Worm (Caenorhabditis elegans) whole organism, late embryonic: ENCODE data around the gene sec-24.1.

Source experiments
- C08G9.2 ChIP-seq: sonication (generic microtip); optimal IDR thresholded peaks from 2 replicates; lab custom pipeline; 2016; ENCODE audit warnings: mild to moderate bottlenecking, missing genetic modification characterization, moderate library complexity, missing compliant biosample characterization
- K02D7.2 ChIP-seq: sonication (generic microtip); optimal IDR thresholded peaks from 2 replicates; lab custom pipeline; 2017; ENCODE audit warnings: mild to moderate bottlenecking, missing genetic modification characterization, missing compliant biosample characterization
- ahr-1 ChIP-seq: sonication (generic microtip); optimal IDR thresholded peaks from 2 replicates; lab custom pipeline; 2016; ENCODE audit warnings: missing genetic modification characterization, missing compliant biosample characterization
- ama-1 ChIP-seq: fragments of 150-350 bp; optimal IDR thresholded peaks from 2 replicates; lab custom pipeline; 2014
- ceh-14 ChIP-seq: sonication (generic microtip); optimal IDR thresholded peaks from 2 replicates; lab custom pipeline; 2016; ENCODE audit warnings: missing genotype, missing genetic modification characterization, missing compliant biosample characterization
- ceh-18 ChIP-seq: sonication (generic microtip); optimal IDR thresholded peaks from 2 replicates; lab custom pipeline; 2016; ENCODE audit warnings: missing genetic modification characterization, missing compliant biosample characterization
- ceh-2 ChIP-seq: sonication (generic microtip); optimal IDR thresholded peaks from 2 replicates; lab custom pipeline; 2016; ENCODE audit warnings: missing genotype, missing genetic modification characterization, missing compliant biosample characterization
- ceh-24 ChIP-seq: sonication (generic microtip); optimal IDR thresholded peaks from 2 replicates; lab custom pipeline; 2016; ENCODE audit warnings: mild to moderate bottlenecking, missing genetic modification characterization, missing compliant biosample characterization
- ceh-30 ChIP-seq: fragments of 150-350 bp; optimal IDR thresholded peaks from 2 replicates; lab custom pipeline; 2014; ENCODE audit warnings: missing biosample characterization, missing genetic modification characterization
- ceh-31 ChIP-seq: sonication (generic microtip); optimal IDR thresholded peaks from 2 replicates; lab custom pipeline; 2016; ENCODE audit warnings: missing genetic modification characterization, missing compliant biosample characterization
- ceh-34 ChIP-seq: sonication (generic microtip); optimal IDR thresholded peaks from 2 replicates; lab custom pipeline; 2016; ENCODE audit warnings: mild to moderate bottlenecking, missing genetic modification characterization, missing compliant biosample characterization
- ceh-45 ChIP-seq: fragments of 200-800 bp; sonication (Bioruptor generic); IDR thresholded peaks from 2 replicates; pipeline ENCODE4 v1.3.6; 2022; ENCODE audit warnings: missing genetic modification reagents, missing genetic modification characterization, missing compliant biosample characterization
- ceh-48 ChIP-seq: sonication (generic microtip); optimal IDR thresholded peaks from 2 replicates; lab custom pipeline; 2016; ENCODE audit warnings: missing genetic modification characterization, inconsistent platforms, missing compliant biosample characterization
- ceh-6 ChIP-seq: fragments of 200-800 bp; sonication (Bioruptor generic); optimal IDR thresholded peaks from 2 replicates; lab custom pipeline; 2018; ENCODE audit warnings: mild to moderate bottlenecking, missing genetic modification characterization, missing compliant biosample characterization
- ceh-9 ChIP-seq: sonication (generic microtip); optimal IDR thresholded peaks from 2 replicates; lab custom pipeline; 2016; ENCODE audit warnings: mild to moderate bottlenecking, missing genetic modification characterization, inconsistent platforms, missing compliant biosample characterization
- che-1 ChIP-seq: sonication (generic microtip); optimal IDR thresholded peaks from 2 replicates; lab custom pipeline; 2016; ENCODE audit warnings: mild to moderate bottlenecking, missing genetic modification characterization, missing compliant biosample characterization
- dmd-4 ChIP-seq: sonication (generic microtip); optimal IDR thresholded peaks from 2 replicates; lab custom pipeline; 2016; ENCODE audit warnings: borderline replicate concordance, missing genetic modification characterization, missing compliant biosample characterization
- elt-4 ChIP-seq: sonication (generic microtip); optimal IDR thresholded peaks from 2 replicates; lab custom pipeline; 2016; ENCODE audit warnings: missing genetic modification characterization, missing compliant biosample characterization
- ets-4 ChIP-seq: sonication (generic microtip); optimal IDR thresholded peaks from 2 replicates; lab custom pipeline; 2016; ENCODE audit warnings: missing genetic modification characterization, missing compliant biosample characterization
- eyg-1 ChIP-seq: sonication (generic microtip); optimal IDR thresholded peaks from 2 replicates; lab custom pipeline; 2016; ENCODE audit warnings: missing genotype, missing genetic modification characterization, missing compliant biosample characterization
- fkh-10 ChIP-seq: fragments of 150-350 bp; optimal IDR thresholded peaks from 2 replicates; lab custom pipeline; 2014; ENCODE audit warnings: missing biosample characterization, missing genetic modification reagents, missing genetic modification characterization
- fkh-6 ChIP-seq: sonication (generic microtip); optimal IDR thresholded peaks from 2 replicates; lab custom pipeline; 2016; ENCODE audit warnings: missing genetic modification characterization, missing compliant biosample characterization
- gmeb-2 ChIP-seq: sonication (generic microtip); optimal IDR thresholded peaks from 2 replicates; lab custom pipeline; 2016; ENCODE audit warnings: missing genetic modification characterization, inconsistent platforms, missing compliant biosample characterization
- hlh-30 ChIP-seq: sonication (generic microtip); optimal IDR thresholded peaks from 2 replicates; lab custom pipeline; 2017; ENCODE audit warnings: antibody characterized with exemption, missing genetic modification characterization, missing compliant biosample characterization; ENCODE audit not compliant: insufficient read depth
- hlh-8 ChIP-seq: sonication (generic microtip); optimal IDR thresholded peaks from 2 replicates; lab custom pipeline; 2016; ENCODE audit warnings: missing genotype, missing genetic modification characterization, missing compliant biosample characterization
- lin-11 ChIP-seq: fragments of 200-800 bp; sonication (Bioruptor generic); optimal IDR thresholded peaks from 2 replicates; lab custom pipeline; 2018; ENCODE audit warnings: mild to moderate bottlenecking, missing genetic modification characterization, missing compliant biosample characterization
- madf-2 ChIP-seq: sonication (generic microtip); optimal IDR thresholded peaks from 2 replicates; lab custom pipeline; 2017; ENCODE audit warnings: missing genetic modification characterization, missing compliant biosample characterization
- mec-3 ChIP-seq: sonication (generic microtip); optimal IDR thresholded peaks from 2 replicates; lab custom pipeline; 2016; ENCODE audit warnings: borderline replicate concordance, missing genetic modification characterization, missing compliant biosample characterization
- nfya-1 ChIP-seq: sonication (generic microtip); optimal IDR thresholded peaks from 2 replicates; lab custom pipeline; 2017; ENCODE audit warnings: missing genetic modification characterization, mild to moderate bottlenecking, missing compliant biosample characterization, antibody characterized with exemption, moderate library complexity
- nhr-11 ChIP-seq: fragments of 150-350 bp; optimal IDR thresholded peaks from 2 replicates; lab custom pipeline; 2014; ENCODE audit warnings: missing biosample characterization, missing genetic modification characterization
- nhr-232 ChIP-seq: sonication (generic microtip); optimal IDR thresholded peaks from 2 replicates; lab custom pipeline; 2016; ENCODE audit warnings: missing genetic modification characterization, missing compliant biosample characterization
- npax-4 ChIP-seq: sonication (generic microtip); optimal IDR thresholded peaks from 2 replicates; lab custom pipeline; 2016; ENCODE audit warnings: missing genetic modification characterization, missing compliant biosample characterization
- pat-9 ChIP-seq: fragments of 200-800 bp; sonication (Bioruptor generic); optimal IDR thresholded peaks from 2 replicates; lab custom pipeline; 2018; ENCODE audit warnings: mild to moderate bottlenecking, missing genetic modification characterization, moderate library complexity, missing compliant biosample characterization
- pax-1 ChIP-seq: fragments of 150-350 bp; optimal IDR thresholded peaks from 2 replicates; lab custom pipeline; 2014; ENCODE audit warnings: missing biosample characterization, missing genetic modification characterization
- pha-2 ChIP-seq: sonication (generic microtip); optimal IDR thresholded peaks from 2 replicates; lab custom pipeline; 2017; ENCODE audit warnings: mild to moderate bottlenecking, missing genetic modification characterization, missing compliant biosample characterization
- pha-4 ChIP-seq: fragments of 150-350 bp; optimal IDR thresholded peaks from 2 replicates; lab custom pipeline; 2018; ENCODE audit warnings: missing biosample characterization, missing genetic modification reagents, missing genetic modification characterization
- pros-1 ChIP-seq: fragments of 150-350 bp; optimal IDR thresholded peaks from 2 replicates; lab custom pipeline; 2014; ENCODE audit warnings: missing biosample characterization, missing genetic modification reagents, missing genetic modification characterization
- rnt-1 ChIP-seq: sonication (generic microtip); optimal IDR thresholded peaks from 2 replicates; lab custom pipeline; 2016; ENCODE audit warnings: missing genetic modification characterization, missing compliant biosample characterization
- sox-2 ChIP-seq: fragments of 200-800 bp; sonication (Bioruptor generic); IDR thresholded peaks from 2 replicates; pipeline ENCODE4 v1.3.6; 2022; ENCODE audit warnings: missing genetic modification reagents, missing genetic modification characterization, missing compliant biosample characterization
- tbx-2 ChIP-seq: sonication (generic microtip); optimal IDR thresholded peaks from 2 replicates; lab custom pipeline; 2016; ENCODE audit warnings: missing genetic modification characterization, missing compliant biosample characterization
- tbx-7 ChIP-seq: sonication (generic microtip); optimal IDR thresholded peaks from 2 replicates; lab custom pipeline; 2016; ENCODE audit warnings: missing genotype, missing genetic modification characterization, missing compliant biosample characterization
- ttx-3 ChIP-seq: sonication (generic microtip); optimal IDR thresholded peaks from 2 replicates; lab custom pipeline; 2016; ENCODE audit warnings: missing genetic modification reagents, missing genetic modification characterization, missing compliant biosample characterization
- unc-3 ChIP-seq, 2 experiments: fragments of 200-800 bp in 1 of 2; sonication (Bioruptor generic) in 1 of 2; sonication (generic microtip) in 1 of 2; conservative IDR thresholded peaks in 1 of 2; optimal IDR thresholded peaks in 1 of 2; 2 replicates each; pipeline versions ENCODE4 v1.3.6 to Lab custom; 2016 to 2022; ENCODE audit warnings: missing compliant biosample characterization in 2 of 2, missing genetic modification characterization in 2 of 2, missing genetic modification reagents in 1 of 2
- unc-55 ChIP-seq: sonication (generic microtip); optimal IDR thresholded peaks from 2 replicates; lab custom pipeline; 2017; ENCODE audit warnings: missing biosample characterization, missing genetic modification reagents, missing genetic modification characterization

sec-24.1 gene

DNA sequence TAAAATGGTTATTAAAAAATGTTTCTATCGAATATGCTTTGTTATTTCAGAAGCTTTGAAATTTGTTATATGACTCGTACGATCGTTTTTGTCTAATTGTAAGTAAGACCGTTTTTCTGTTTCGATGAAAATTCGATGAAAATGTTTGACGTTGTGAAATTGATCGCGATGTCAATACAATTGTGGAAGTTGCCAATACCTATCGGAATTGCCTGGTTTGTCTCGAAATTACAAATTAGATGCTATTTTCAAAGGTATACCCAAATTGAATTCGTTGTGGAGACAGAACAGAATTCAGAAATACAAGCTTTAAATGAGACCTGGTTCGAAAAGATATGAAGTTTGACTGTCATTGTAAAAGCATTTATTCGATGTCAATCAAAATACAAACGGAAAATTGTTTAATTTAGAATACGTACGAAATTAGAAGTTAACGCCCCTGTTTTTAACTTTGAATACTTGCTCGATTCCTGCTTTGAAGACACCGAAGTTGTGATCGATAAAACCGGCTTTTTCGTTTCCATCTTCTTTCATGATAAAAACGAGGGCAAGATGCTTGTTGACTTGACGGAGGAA lies 37.4 kb upstream of the sec-24.1 start:
- no peak for TF ChIP-seq tbx-7 (tag; lab: Kevin White, UChicago)
- no peak for TF ChIP-seq npax-4 (tag; lab: Kevin White, UChicago)
- no peak for TF ChIP-seq rnt-1 (tag; lab: Kevin White, UChicago)
- TF ChIP-seq unc-3 (GFP tag; conservative IDR thresholded peaks at IDR 0.05; lab: Robert Waterston, UW): no peak
- TF ChIP-seq unc-3 (tag; optimal IDR thresholded peaks at IDR 0.05; lab: Kevin White, UChicago): no peak
- TF ChIP-seq nhr-232 (tag; lab: Kevin White, UChicago): no peak
- no peak for TF ChIP-seq ets-4 (tag; lab: Kevin White, UChicago)
- TF ChIP-seq pros-1 (tag; lab: Kevin White, UChicago): no peak
- no peak for TF ChIP-seq ceh-30 (tag; lab: Kevin White, UChicago)
- no peak for TF ChIP-seq ceh-2 (tag; lab: Kevin White, UChicago)
- TF ChIP-seq fkh-6 (tag; lab: Kevin White, UChicago): no peak
- no peak for TF ChIP-seq madf-2 (tag; lab: Kevin White, UChicago)
- TF ChIP-seq gmeb-2 (tag; lab: Kevin White, UChicago): no peak
- no peak for TF ChIP-seq ceh-9 (tag; lab: Kevin White, UChicago)
- TF ChIP-seq ama-1 (lab: Kevin White, UChicago): no peak
- no peak for TF ChIP-seq ttx-3 (tag; lab: Kevin White, UChicago)
- no peak for TF ChIP-seq unc-55
- no peak for TF ChIP-seq eyg-1 (tag; lab: Kevin White, UChicago)
- TF ChIP-seq ahr-1 (tag; lab: Kevin White, UChicago): no peak

DNA sequence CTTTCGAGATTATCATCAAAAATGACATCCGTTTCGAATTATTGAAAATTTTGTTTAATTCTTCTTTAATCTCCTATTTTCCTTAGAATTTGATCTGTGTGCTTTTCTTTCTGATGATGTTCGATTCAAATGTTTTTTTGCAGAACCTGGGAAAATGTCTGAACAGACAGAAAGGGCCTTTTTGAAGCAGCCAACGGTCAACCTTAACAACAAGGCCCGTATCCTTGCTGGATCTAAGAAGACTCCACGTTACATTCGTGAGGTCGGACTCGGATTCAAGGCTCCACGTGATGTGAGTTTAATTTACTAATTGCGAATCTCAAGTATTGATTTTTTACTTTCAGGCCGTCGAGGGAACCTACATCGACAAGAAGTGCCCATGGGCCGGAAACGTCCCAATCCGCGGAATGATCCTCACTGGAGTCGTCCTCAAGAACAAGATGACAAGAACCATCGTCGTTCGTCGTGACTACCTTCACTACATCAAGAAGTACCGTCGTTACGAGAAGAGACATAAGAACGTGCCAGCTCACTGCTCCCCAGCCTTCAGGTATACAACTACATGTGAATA lies 36.6 kb upstream of the sec-24.1 start, which contains the start of gene rps-11:
TSS of gene rps-11 (plus strand) at position 144 of the 571 bp plus-strand sequence.
- no peak for TF ChIP-seq pax-1 (tag; lab: Kevin White, UChicago)

ce11 chrIV:11601721-11602405 lies 35.9 kb upstream of the sec-24.1 start:
- TF ChIP-seq pat-9 (tag; lab: Kevin White, UChicago): peak; percentile 8
- no peak for TF ChIP-seq sox-2 (GFP tag; lab: Robert Waterston, UW)
- no peak for TF ChIP-seq nhr-232 (tag; lab: Kevin White, UChicago)
- TF ChIP-seq K02D7.2 (tag; lab: Kevin White, UChicago): no peak
- no peak for TF ChIP-seq hlh-8
- TF ChIP-seq fkh-6 (tag; lab: Kevin White, UChicago): no peak
- no peak for TF ChIP-seq ceh-2 (tag; lab: Kevin White, UChicago)
- TF ChIP-seq dmd-4 (tag; lab: Kevin White, UChicago): no peak
- no peak for TF ChIP-seq rnt-1 (tag; lab: Kevin White, UChicago)
- peak; percentile 43 for TF ChIP-seq che-1 (tag; lab: Kevin White, UChicago)
- TF ChIP-seq ceh-18 (tag; lab: Kevin White, UChicago): peak; percentile 23
- no peak for TF ChIP-seq fkh-10 (GFP tag; lab: Kevin White, UChicago)
- no peak for TF ChIP-seq C08G9.2
- peak; percentile 13 for TF ChIP-seq ceh-34
- no peak for TF ChIP-seq pha-4 (tag; lab: Kevin White, UChicago)
- no peak for TF ChIP-seq ceh-48
- no peak for TF ChIP-seq ceh-24 (tag; lab: Kevin White, UChicago)
- TF ChIP-seq gmeb-2 (tag; lab: Kevin White, UChicago): no peak
- TF ChIP-seq nhr-11 (tag; lab: Kevin White, UChicago): no peak
- no peak for TF ChIP-seq pha-2 (tag; lab: Kevin White, UChicago)
- no peak for TF ChIP-seq elt-4 (tag; lab: Kevin White, UChicago)
- no peak for TF ChIP-seq eyg-1 (tag; lab: Kevin White, UChicago)
- TF ChIP-seq lin-11: no peak
- peak; percentile 47 for TF ChIP-seq unc-55
- TF ChIP-seq ttx-3 (tag; lab: Kevin White, UChicago): no peak
- TF ChIP-seq hlh-30 (tag; lab: Kevin White, UChicago): no peak
- no peak for TF ChIP-seq ahr-1 (tag; lab: Kevin White, UChicago)
- no peak for TF ChIP-seq ceh-14 (tag; lab: Kevin White, UChicago)
- peak; percentile 2 for TF ChIP-seq tbx-2 (tag; lab: Kevin White, UChicago)
- no peak for TF ChIP-seq tbx-7 (tag; lab: Kevin White, UChicago)
- peak; percentile 24 for TF ChIP-seq ceh-31 (tag; lab: Kevin White, UChicago)
- peak; percentile 37 for TF ChIP-seq ama-1 (lab: Kevin White, UChicago)
- TF ChIP-seq nfya-1: peak; percentile 67
- TF ChIP-seq ceh-6: no peak
- no peak for TF ChIP-seq ceh-9 (tag; lab: Kevin White, UChicago)
- TF ChIP-seq mec-3 (tag; lab: Kevin White, UChicago): no peak
- TF ChIP-seq ceh-45 (GFP tag; lab: Robert Waterston, UW): no peak
